Worm (Caenorhabditis elegans) whole organism, mixed stage, embryonic: ENCODE data around the gene B0334.13.

Experiments
- M03D4.4 ChIP-seq: sonication (generic microtip); optimal IDR thresholded peaks from 2 replicates; lab custom pipeline; 2017; ENCODE audit warnings: mild to moderate bottlenecking, missing genetic modification characterization, missing compliant biosample characterization
- bed-3 ChIP-seq: fragments of 200-800 bp; sonication (Bioruptor generic); optimal IDR thresholded peaks from 3 replicates; lab custom pipeline; 2018; ENCODE audit warnings: mild to moderate bottlenecking, missing genetic modification characterization, moderate library complexity, missing compliant biosample characterization
- blmp-1 ChIP-seq: fragments of 150-350 bp; optimal IDR thresholded peaks from 2 replicates; lab custom pipeline; 2014; ENCODE audit warnings: missing biosample characterization, missing genetic modification characterization
- ceh-39 ChIP-seq: fragments of 150-350 bp; optimal IDR thresholded peaks from 2 replicates; lab custom pipeline; 2014; ENCODE audit warnings: missing biosample characterization, missing genetic modification characterization
- ceh-43 ChIP-seq: fragments of 200-800 bp; sonication (Bioruptor generic); optimal IDR thresholded peaks from 2 replicates; lab custom pipeline; 2018; ENCODE audit warnings: mild to moderate bottlenecking, missing genetic modification characterization, moderate library complexity, missing compliant biosample characterization
- ceh-83 ChIP-seq: fragments of 200-800 bp; sonication (Bioruptor generic); optimal IDR thresholded peaks from 2 replicates; lab custom pipeline; 2018; ENCODE audit warnings: mild to moderate bottlenecking, missing genetic modification characterization, missing compliant biosample characterization
- ces-1 ChIP-seq: fragments of 150-350 bp; optimal IDR thresholded peaks from 2 replicates; lab custom pipeline; 2014; ENCODE audit warnings: missing biosample characterization, missing genetic modification reagents, missing genetic modification characterization
- cnd-1 ChIP-seq: fragments of 200-800 bp; sonication (Bioruptor generic); optimal IDR thresholded peaks from 2 replicates; lab custom pipeline; 2018; ENCODE audit warnings: mild to moderate bottlenecking, missing genetic modification characterization, missing compliant biosample characterization
- drap-1 ChIP-seq: fragments of 200-800 bp; sonication (Bioruptor generic); optimal IDR thresholded peaks from 3 replicates; lab custom pipeline; 2018; ENCODE audit warnings: mild to moderate bottlenecking, missing genetic modification characterization, missing compliant biosample characterization
- elt-1 ChIP-seq: sonication (generic microtip); optimal IDR thresholded peaks from 2 replicates; lab custom pipeline; 2017; ENCODE audit warnings: missing genetic modification characterization, mild to moderate bottlenecking, missing compliant biosample characterization, antibody characterized with exemption, moderate library complexity, borderline replicate concordance; ENCODE audit not compliant: insufficient read depth
- elt-3 ChIP-seq: fragments of 150-350 bp; optimal IDR thresholded peaks from 2 replicates; lab custom pipeline; 2014; ENCODE audit warnings: missing biosample characterization, missing genetic modification characterization
- flh-1 ChIP-seq: fragments of 200-800 bp; sonication (Bioruptor generic); optimal IDR thresholded peaks from 2 replicates; lab custom pipeline; 2018; ENCODE audit warnings: mild to moderate bottlenecking, missing genetic modification characterization, moderate library complexity, missing compliant biosample characterization
- ham-2 ChIP-seq: fragments of 200-800 bp; sonication (Bioruptor generic); optimal IDR thresholded peaks from 2 replicates; lab custom pipeline; 2018; ENCODE audit warnings: mild to moderate bottlenecking, missing genetic modification characterization, missing compliant biosample characterization
- hlh-1 ChIP-seq: fragments of 150-350 bp; optimal IDR thresholded peaks from 2 replicates; lab custom pipeline; 2014; ENCODE audit warnings: missing biosample characterization, missing genetic modification reagents, missing genetic modification characterization
- lin-13 ChIP-seq: fragments of 150-350 bp; optimal IDR thresholded peaks from 2 replicates; lab custom pipeline; 2014; ENCODE audit warnings: missing biosample characterization, missing genetic modification characterization
- lin-32 ChIP-seq: fragments of 200-800 bp; sonication (Bioruptor generic); optimal IDR thresholded peaks from 2 replicates; lab custom pipeline; 2018; ENCODE audit warnings: mild to moderate bottlenecking, missing genetic modification characterization, missing compliant biosample characterization
- lsy-2 ChIP-seq: fragments of 150-350 bp; optimal IDR thresholded peaks from 2 replicates; lab custom pipeline; 2014; ENCODE audit warnings: missing biosample characterization, missing genetic modification characterization
- mab-5 ChIP-seq: fragments of 150-350 bp; optimal IDR thresholded peaks from 2 replicates; lab custom pipeline; 2014; ENCODE audit warnings: missing biosample characterization, missing genetic modification characterization
- mep-1 ChIP-seq: fragments of 150-350 bp; optimal IDR thresholded peaks from 2 replicates; lab custom pipeline; 2017; ENCODE audit warnings: missing biosample characterization, missing genetic modification reagents, missing genetic modification characterization, inconsistent platforms
- mls-2 ChIP-seq: sonication (generic microtip); optimal IDR thresholded peaks from 2 replicates; lab custom pipeline; 2016; ENCODE audit warnings: mild to moderate bottlenecking, missing genetic modification characterization, moderate library complexity, missing compliant biosample characterization
- nhr-12 ChIP-seq: fragments of 150-350 bp; optimal IDR thresholded peaks from 2 replicates; lab custom pipeline; 2014; ENCODE audit warnings: missing biosample characterization, missing genetic modification characterization
- nhr-2 ChIP-seq: fragments of 150-350 bp; optimal IDR thresholded peaks from 2 replicates; lab custom pipeline; 2014; ENCODE audit warnings: missing biosample characterization, missing genetic modification characterization
- nhr-237 ChIP-seq: fragments of 150-350 bp; optimal IDR thresholded peaks from 2 replicates; lab custom pipeline; 2014; ENCODE audit warnings: missing biosample characterization, missing genetic modification characterization
- nhr-28 ChIP-seq: fragments of 150-350 bp; optimal IDR thresholded peaks from 2 replicates; lab custom pipeline; 2014; ENCODE audit warnings: missing biosample characterization, missing genetic modification characterization
- nhr-76 ChIP-seq: sonication (generic microtip); optimal IDR thresholded peaks from 2 replicates; lab custom pipeline; 2017; ENCODE audit warnings: missing biosample characterization, missing genetic modification characterization
- pha-4 ChIP-seq: fragments of 150-350 bp; optimal IDR thresholded peaks from 2 replicates; lab custom pipeline; 2018; ENCODE audit warnings: missing biosample characterization, missing genetic modification reagents, missing genetic modification characterization
- sem-2 ChIP-seq: fragments of 200-800 bp; sonication (Bioruptor generic); optimal IDR thresholded peaks from 2 replicates; lab custom pipeline; 2018; ENCODE audit warnings: mild to moderate bottlenecking, missing genetic modification characterization, missing compliant biosample characterization
- snpc-4 ChIP-seq: fragments of 150-350 bp; optimal IDR thresholded peaks from 2 replicates; lab custom pipeline; 2014; ENCODE audit warnings: missing biosample characterization, missing genetic modification characterization
- sptf-1 ChIP-seq: sonication (generic microtip); optimal IDR thresholded peaks from 2 replicates; lab custom pipeline; 2017; ENCODE audit warnings: mild to moderate bottlenecking, missing genetic modification characterization, moderate library complexity, missing compliant biosample characterization
- tbx-8 ChIP-seq: fragments of 200-800 bp; sonication (Bioruptor generic); optimal IDR thresholded peaks from 2 replicates; lab custom pipeline; 2018; ENCODE audit warnings: mild to moderate bottlenecking, missing genetic modification characterization, moderate library complexity, missing compliant biosample characterization
- unc-120 ChIP-seq: sonication (generic microtip); optimal IDR thresholded peaks from 2 replicates; lab custom pipeline; 2017; ENCODE audit warnings: missing genetic modification characterization, missing compliant biosample characterization; ENCODE audit not compliant: poor library complexity, severe bottlenecking
- unc-39 ChIP-seq: fragments of 150-350 bp; optimal IDR thresholded peaks from 2 replicates; lab custom pipeline; 2014; ENCODE audit warnings: missing biosample characterization, missing genetic modification characterization
- unc-62 ChIP-seq: fragments of 150-350 bp; optimal IDR thresholded peaks from 2 replicates; lab custom pipeline; 2014; ENCODE audit warnings: missing biosample characterization, missing genetic modification reagents, missing genetic modification characterization
- zip-8 ChIP-seq: fragments of 150-350 bp; optimal IDR thresholded peaks from 2 replicates; lab custom pipeline; 2014; ENCODE audit warnings: missing biosample characterization, missing genetic modification characterization
- ztf-11 ChIP-seq: fragments of 150-350 bp; optimal IDR thresholded peaks from 2 replicates; lab custom pipeline; 2014; ENCODE audit warnings: missing biosample characterization, missing genetic modification characterization

B0334.13 gene

ce11 chrII:11453025-11453424 lies 35.1 kb upstream of the B0334.13 start, which contains the start of gene rsp-1:
Gene rsp-1 (plus strand): TSS chrII:11453362.
- TF ChIP-seq tbx-8 (GFP tag; lab: Kevin White, UChicago) (peak; percentile 15), blmp-1 (tag; lab: Kevin White, UChicago) (no peak), cnd-1 (peak; percentile 66), nhr-2 (tag; lab: Kevin White, UChicago) (no peak), sem-2 (GFP tag; lab: Kevin White, UChicago) (no peak), unc-62 (GFP tag; lab: Kevin White, UChicago) (peak; percentile 43), bed-3 (GFP tag; lab: Kevin White, UChicago) (no peak), elt-3 (tag; lab: Kevin White, UChicago) (peak; percentile 40), nhr-76 (no peak), sptf-1 (tag; lab: Kevin White, UChicago) (peak; percentile 90), flh-1 (GFP tag; lab: Kevin White, UChicago) (no peak), ceh-83 (GFP tag; lab: Kevin White, UChicago) (no peak), drap-1 (GFP tag; lab: Kevin White, UChicago) (peak; percentile 39), ces-1 (peak; percentile 67), lin-32 (GFP tag; lab: Kevin White, UChicago) (peak; percentile 20), nhr-28 (no peak), elt-1 (tag; lab: Kevin White, UChicago) (no peak), ztf-11 (peak; percentile 75), mep-1 (tag; lab: Kevin White, UChicago) (peak; percentile 86), ham-2 (GFP tag; lab: Kevin White, UChicago) (no peak), ceh-39 (tag; lab: Kevin White, UChicago) (peak; percentile 79), mls-2 (tag; lab: Kevin White, UChicago) (peak; percentile 81), ceh-43 (GFP tag; lab: Kevin White, UChicago) (peak; percentile 53), hlh-1 (peak; percentile 44), unc-120 (peak; percentile 31), pha-4 (tag; lab: Kevin White, UChicago) (peak; percentile 96), zip-8 (tag; lab: Kevin White, UChicago) (no peak), lsy-2 (tag; lab: Kevin White, UChicago) (peak; percentile 80), snpc-4 (no peak), M03D4.4 (tag; lab: Kevin White, UChicago) (peak; percentile 37), mab-5 (tag; lab: Kevin White, UChicago) (no peak), nhr-237 (tag; lab: Kevin White, UChicago) (peak; percentile 72), lin-13 (tag; lab: Kevin White, UChicago) (peak; percentile 93), nhr-12 (tag; lab: Kevin White, UChicago) (no peak), unc-39 (tag; lab: Kevin White, UChicago) (no peak)

- peak; percentile 9 for TF ChIP-seq ceh-39 (tag; lab: Kevin White, UChicago)
- TF ChIP-seq unc-62 (GFP tag; lab: Kevin White, UChicago) = no peak
- TF ChIP-seq hlh-1 = peak; percentile 24
These were observed 34.5 kb upstream of the B0334.13 start for ce11 chrII:11453639-11454038.

DNA sequence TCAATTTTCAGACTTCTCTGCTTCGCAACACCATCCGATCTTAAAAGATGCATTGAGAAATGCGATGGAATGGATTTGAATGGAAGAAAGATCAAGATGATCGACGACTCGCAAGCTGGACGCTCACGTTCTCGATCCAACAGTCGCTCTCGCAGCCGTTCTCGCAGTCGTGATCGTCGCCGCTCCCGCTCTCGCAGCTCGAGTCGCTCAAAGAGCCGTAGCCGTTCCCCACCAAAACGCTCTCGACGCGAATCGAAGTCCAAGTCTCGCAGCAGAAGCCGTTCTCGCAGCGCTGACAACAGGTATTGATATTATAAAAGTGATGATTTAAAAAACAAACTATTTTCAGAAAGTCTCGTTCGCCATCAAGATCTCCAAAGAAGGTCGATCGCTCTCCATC lies 33.0 kb upstream of the B0334.13 start:
- no peak for TF ChIP-seq mls-2 (tag; lab: Kevin White, UChicago)
- no peak for TF ChIP-seq unc-62 (GFP tag; lab: Kevin White, UChicago)
- no peak for TF ChIP-seq ceh-83 (GFP tag; lab: Kevin White, UChicago)
- TF ChIP-seq tbx-8 (GFP tag; lab: Kevin White, UChicago) = no peak
- TF ChIP-seq sem-2 (GFP tag; lab: Kevin White, UChicago) = no peak
- TF ChIP-seq elt-1 (tag; lab: Kevin White, UChicago) = no peak
- TF ChIP-seq M03D4.4 (tag; lab: Kevin White, UChicago) = no peak
- no peak for TF ChIP-seq ztf-11
- TF ChIP-seq flh-1 (GFP tag; lab: Kevin White, UChicago) = no peak
- TF ChIP-seq nhr-76 = no peak
- no peak for TF ChIP-seq nhr-237 (tag; lab: Kevin White, UChicago)
- no peak for TF ChIP-seq nhr-28
- no peak for TF ChIP-seq snpc-4
- no peak for TF ChIP-seq bed-3 (GFP tag; lab: Kevin White, UChicago)
- TF ChIP-seq lin-32 (GFP tag; lab: Kevin White, UChicago) = no peak
- TF ChIP-seq zip-8 (tag; lab: Kevin White, UChicago) = no peak
- no peak for TF ChIP-seq mep-1 (tag; lab: Kevin White, UChicago)
- TF ChIP-seq nhr-2 (tag; lab: Kevin White, UChicago) = no peak
